Fruit fly (Drosophila melanogaster): ENCODE measurements around the gene CG9592.

The CG9592 gene

DNA sequence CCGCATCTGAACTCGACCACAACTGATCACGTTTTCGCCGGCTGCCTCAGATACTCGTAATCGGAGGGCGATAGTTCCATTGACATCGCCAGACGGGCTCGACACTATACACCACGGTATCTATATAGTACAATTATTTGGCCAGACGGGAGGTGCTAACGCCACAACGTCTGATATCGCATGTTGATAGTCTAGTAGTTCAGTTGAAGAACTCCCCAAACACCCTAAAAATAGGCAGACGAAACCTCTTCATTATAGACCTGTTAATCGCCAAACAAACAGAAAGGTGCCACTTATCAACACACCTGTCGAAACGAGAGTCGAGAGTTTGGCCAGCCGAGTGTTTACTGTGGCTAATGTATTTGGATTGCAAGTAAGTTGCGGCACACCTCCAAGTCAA is 37.4 kb downstream of the CG9592 start (continued):
- TF ChIP-seq trem (tag; optimal IDR thresholded peaks at IDR 0.05) (peak; percentile 3), CG18619 (GFP tag; optimal IDR thresholded peaks at IDR 0.05) (peak; percentile 24), Asciz (GFP tag; optimal IDR thresholded peaks at IDR 0.05) (peak; percentile 79), Sox102F (GFP tag; optimal IDR thresholded peaks at IDR 0.05) (peak; percentile 11), kah (GFP tag; optimal IDR thresholded peaks at IDR 0.05) (peak; percentile 46), HmgD (GFP tag; optimal IDR thresholded peaks at IDR 0.05) (no peak), Dip3 (GFP tag; optimal IDR thresholded peaks at IDR 0.05) (no peak), Dref (GFP tag; IDR thresholded peaks at IDR 0.05) (no peak), ap (GFP tag; IDR thresholded peaks at IDR 0.05) (no peak), lov (optimal IDR thresholded peaks at IDR 0.05) (no peak), lov (GFP tag; IDR thresholded peaks at IDR 0.05) (no peak), HmgZ (tag; optimal IDR thresholded peaks at IDR 0.05) (peak; percentile 48), oc (tag; optimal IDR thresholded peaks at IDR 0.05) (peak; percentile 25), Med (GFP tag) (peak; percentile 88), Chrac-16 (GFP tag; optimal IDR thresholded peaks at IDR 0.05) (no peak), MTF-1 (GFP tag; optimal IDR thresholded peaks at IDR 0.05; ENCODE audit: borderline replicate concordance) (peak; percentile 58), bbx (GFP tag; IDR thresholded peaks at IDR 0.05; ENCODE audit: partially characterized antibody) (peak; percentile 43; the same call in 1 of the 2 replicates), Fer3 (tag; optimal IDR thresholded peaks at IDR 0.05) (peak; percentile 29), CG11093 (GFP tag; IDR thresholded peaks at IDR 0.05) (no peak), chif (GFP tag; optimal IDR thresholded peaks at IDR 0.05) (no peak), CG3065 (GFP tag; optimal IDR thresholded peaks at IDR 0.05) (no peak), corto (GFP tag; optimal IDR thresholded peaks at IDR 0.05) (no peak), nerfin-1 (tag; optimal IDR thresholded peaks at IDR 0.05) (peak; percentile 54), CG2199 (GFP tag; IDR thresholded peaks at IDR 0.05) (peak; percentile 95), esg (GFP tag; conservative IDR thresholded peaks at IDR 0.05) (no peak), Dll (GFP tag; IDR thresholded peaks at IDR 0.05; ENCODE audit: partially characterized antibody) (0 out of 4 replicates have a peak, but pooled peaks have one; percentile 20), NK7.1 (GFP tag; optimal IDR thresholded peaks at IDR 0.05) (peak; percentile 19), Hr51 (GFP tag; optimal IDR thresholded peaks at IDR 0.05) (peak in 1 of 2 experiments; percentile 10), CG13287 (GFP tag; IDR thresholded peaks at IDR 0.05; ENCODE audit: partially characterized antibody) (no peak), Xrp1 (GFP tag; IDR thresholded peaks at IDR 0.05) (peak; percentile 45; the same call in 1 of the 2 replicates), fu2 (GFP tag; optimal IDR thresholded peaks at IDR 0.05) (no peak), CTCF (GFP tag; optimal IDR thresholded peaks at IDR 0.05) (peak; percentile 16), hb (GFP tag; IDR thresholded peaks at IDR 0.05; ENCODE audit: partially characterized antibody) (no peak), CG12391 (tag; optimal IDR thresholded peaks at IDR 0.05) (peak; percentile 7), CG6813 (GFP tag; optimal IDR thresholded peaks at IDR 0.05) (peak; percentile 68), cato (GFP tag; optimal IDR thresholded peaks at IDR 0.05; ENCODE audit: borderline replicate concordance) (no peak), Tbp (GFP tag; optimal IDR thresholded peaks at IDR 0.05) (no peak), Lpt (GFP tag; optimal IDR thresholded peaks at IDR 0.05) (no peak), CG12219 (GFP tag; optimal IDR thresholded peaks at IDR 0.05) (peak; percentile 63), wdn (GFP tag; IDR thresholded peaks at IDR 0.05) (no peak), CG10543 (GFP tag; optimal IDR thresholded peaks at IDR 0.05) (peak; percentile 68), CG18262 (tag; optimal IDR thresholded peaks at IDR 0.05) (peak; percentile 37), CG11723 (GFP tag; optimal IDR thresholded peaks at IDR 0.05) (peak; percentile 56), Opbp (GFP tag; IDR thresholded peaks at IDR 0.05; ENCODE audit: partially characterized antibody) (no peak), CG15479 (GFP tag; optimal IDR thresholded peaks at IDR 0.05) (peak; percentile 0), ATbp (GFP tag; optimal IDR thresholded peaks at IDR 0.05) (peak; percentile 64), Lhr (GFP tag; optimal IDR thresholded peaks at IDR 0.05) (peak; percentile 19), CG31224 (GFP tag; IDR thresholded peaks at IDR 0.05) (no peak), CG30431 (GFP tag; optimal IDR thresholded peaks at IDR 0.05) (no peak), seq (GFP tag; IDR thresholded peaks at IDR 0.05) (0 out of 2 replicates have a peak, but pooled peaks have one; percentile 38), Dbx (GFP tag; IDR thresholded peaks at IDR 0.05) (0 out of 3 replicates have a peak, but pooled peaks have one; percentile 12)

Measured in whole organism, embryonic.